Worm (Caenorhabditis elegans) whole organism, L1 larva: ENCODE measurements around the gene Y22D7AL.9.

ENCODE experiments used
- ama-1 ChIP-seq: fragments of 150-350 bp; optimal IDR thresholded peaks from 2 replicates; lab custom pipeline; 2014
- dpl-1 ChIP-seq, 3 experiments: fragments of 150-350 bp in 2 of 3; sonication (generic microtip) in 1 of 3; optimal IDR thresholded peaks; 2 replicates each; lab custom pipeline; 2014 to 2017; ENCODE audit warnings: missing biosample characterization in 3 of 3, missing genetic modification characterization in 3 of 3, missing genetic modification reagents in 3 of 3
- unc-130 ChIP-seq: fragments of 150-350 bp; optimal IDR thresholded peaks from 2 replicates; lab custom pipeline; 2017; ENCODE audit warnings: missing biosample characterization, missing genetic modification characterization, inconsistent platforms

- TF ChIP-seq dpl-1 (GFP tag; optimal IDR thresholded peaks at IDR 0.05; lab: Kevin White, UChicago): no peak
- no peak for TF ChIP-seq unc-130
- no peak for TF ChIP-seq ama-1 (lab: Kevin White, UChicago)
Observed at ce11 chrIII:1607659-1608058, 6.2 kb downstream of the Y22D7AL.9 start.
